Fruit fly (Drosophila melanogaster): ENCODE measurements around the gene para.

para gene

dm6 chrX:16581703-16582102 is 48.8 kb upstream of the para start (continued):
- TF ChIP-seq CG17385 (GFP tag; optimal IDR thresholded peaks at IDR 0.05) (no peak), CG10543 (GFP tag; optimal IDR thresholded peaks at IDR 0.05) (peak; percentile 42), fd102C (GFP tag; optimal IDR thresholded peaks at IDR 0.05) (no peak), ftz-f1 (GFP tag; optimal IDR thresholded peaks at IDR 0.05) (no peak), CG6175 (GFP tag; IDR thresholded peaks at IDR 0.05) (no peak), kah (GFP tag; optimal IDR thresholded peaks at IDR 0.05) (no peak), Bteb2 (GFP tag; optimal IDR thresholded peaks at IDR 0.05) (no peak), lilli (GFP tag; optimal IDR thresholded peaks at IDR 0.05) (peak; percentile 8), pan (optimal IDR thresholded peaks at IDR 0.05) (no peak), pan (GFP tag; optimal IDR thresholded peaks at IDR 0.05 in 1 of 2, IDR thresholded peaks at IDR 0.05 in 1 of 2) (no peak), zen (tag; optimal IDR thresholded peaks at IDR 0.05) (no peak), dati (GFP tag; IDR thresholded peaks at IDR 0.05) (no peak), mam (GFP tag; optimal IDR thresholded peaks at IDR 0.05) (no peak), CG11504 (tag; optimal IDR thresholded peaks at IDR 0.05) (peak; percentile 29), gro (GFP tag; optimal IDR thresholded peaks at IDR 0.05) (no peak), disco-r (GFP tag; optimal IDR thresholded peaks at IDR 0.05) (no peak), CG16779 (GFP tag; IDR thresholded peaks at IDR 0.05) (no peak), CG18599 (GFP tag; optimal IDR thresholded peaks at IDR 0.05) (peak; percentile 57), CG14667 (GFP tag; IDR thresholded peaks at IDR 0.05) (no peak), CHES-1-like (GFP tag; optimal IDR thresholded peaks at IDR 0.05) (no peak), kay (GFP tag; optimal IDR thresholded peaks at IDR 0.05) (no peak), dan (GFP tag; IDR thresholded peaks at IDR 0.05) (no peak), tup (GFP tag; optimal IDR thresholded peaks at IDR 0.05) (no peak), rib (GFP tag; IDR thresholded peaks at IDR 0.05) (no peak), CG9817 (tag; optimal IDR thresholded peaks at IDR 0.05) (no peak), CG12155 (GFP tag; optimal IDR thresholded peaks at IDR 0.05) (no peak), CG8924 (tag; optimal IDR thresholded peaks at IDR 0.05) (no peak), CG13123 (GFP tag; optimal IDR thresholded peaks at IDR 0.05) (no peak), CG11398 (GFP tag; optimal IDR thresholded peaks at IDR 0.05) (no peak), cwo (GFP tag; optimal IDR thresholded peaks at IDR 0.05) (no peak), cg (GFP tag; optimal IDR thresholded peaks at IDR 0.05) (no peak), br (optimal IDR thresholded peaks at IDR 0.05) (no peak), slbo (GFP tag; IDR thresholded peaks at IDR 0.05) (peak; percentile 31; the same call in 1 of the 2 replicates), CG6689 (GFP tag; IDR thresholded peaks at IDR 0.05) (no peak), da (GFP tag; optimal IDR thresholded peaks at IDR 0.05) (no peak), Ets65A (GFP tag) (no peak), CG3838 (GFP tag; optimal IDR thresholded peaks at IDR 0.05) (no peak), Hmr (GFP tag; optimal IDR thresholded peaks at IDR 0.05) (peak; percentile 17), vfl (GFP tag; optimal IDR thresholded peaks at IDR 0.05) (no peak), CG14441 (GFP tag; IDR thresholded peaks at IDR 0.05) (no peak), Trl (optimal IDR thresholded peaks at IDR 0.05) (no peak), Trl (GFP tag; optimal IDR thresholded peaks at IDR 0.05) (no peak), ERR (GFP tag; optimal IDR thresholded peaks at IDR 0.05) (no peak), CG2120 (GFP tag; optimal IDR thresholded peaks at IDR 0.05) (peak; percentile 34), vvl (GFP tag; IDR thresholded peaks at IDR 0.05) (no peak), ham (GFP tag; IDR thresholded peaks at IDR 0.05) (no peak), CG5953 (GFP tag; IDR thresholded peaks at IDR 0.05) (no peak), lmd (GFP tag; IDR thresholded peaks at IDR 0.05) (no peak), kni (GFP tag; optimal IDR thresholded peaks at IDR 0.05) (no peak), klu (GFP tag; IDR thresholded peaks at IDR 0.05) (no peak), Drgx (GFP tag; IDR thresholded peaks at IDR 0.05) (no peak), CG3163 (GFP tag; optimal IDR thresholded peaks at IDR 0.05) (no peak), gsb (GFP tag; IDR thresholded peaks at IDR 0.05) (no peak), CG17186 (GFP tag; optimal IDR thresholded peaks at IDR 0.05) (no peak)

Measured in whole organism, embryonic.